Worm (Caenorhabditis elegans) whole organism, midembryonic: Measurements from ENCODE around the gene B0361.3.

Source experiments
- T22C8.4 ChIP-seq: fragments of 200-800 bp; sonication (Bioruptor generic); IDR thresholded peaks from 2 replicates; pipeline ENCODE4 v1.3.6; 2022; ENCODE audit warnings: missing genetic modification characterization, missing compliant biosample characterization
- cog-1 ChIP-seq: sonication (generic microtip); optimal IDR thresholded peaks from 2 replicates; lab custom pipeline; 2016; ENCODE audit warnings: missing genetic modification characterization, missing compliant biosample characterization
- flt-1 ChIP-seq: fragments of 200-800 bp; sonication (Bioruptor generic); IDR thresholded peaks from 2 replicates; pipeline ENCODE4 v1.3.6; 2022; ENCODE audit warnings: missing genetic modification characterization, missing compliant biosample characterization
- klf-2 ChIP-seq: fragments of 200-800 bp; sonication (Bioruptor generic); conservative IDR thresholded peaks from 2 replicates; pipeline ENCODE4 v1.3.6; 2022; ENCODE audit warnings: missing genetic modification reagents, missing genetic modification characterization, missing compliant biosample characterization
- med-1 ChIP-seq: sonication (generic microtip); optimal IDR thresholded peaks from 2 replicates; lab custom pipeline; 2017; ENCODE audit warnings: missing genetic modification characterization, mild to moderate bottlenecking, missing compliant biosample characterization, antibody characterized with exemption, missing genetic modification reagents; ENCODE audit not compliant: insufficient read depth
- ref-1 ChIP-seq: fragments of 200-800 bp; sonication (Bioruptor generic); conservative IDR thresholded peaks from 2 replicates; pipeline ENCODE4 v1.3.6; 2022; ENCODE audit warnings: missing genetic modification reagents, missing genetic modification characterization, missing compliant biosample characterization
- tab-1 ChIP-seq: fragments of 200-800 bp; sonication (Bioruptor generic); IDR thresholded peaks from 2 replicates; pipeline ENCODE4 v1.3.6; 2022; ENCODE audit warnings: missing genetic modification characterization, missing compliant biosample characterization
- ztf-23 ChIP-seq: fragments of 200-800 bp; sonication (Bioruptor generic); IDR thresholded peaks from 2 replicates; pipeline ENCODE4 v1.3.6; 2022; ENCODE audit warnings: missing genetic modification reagents, missing genetic modification characterization, missing compliant biosample characterization
- ztf-29 ChIP-seq: fragments of 200-800 bp; sonication (Bioruptor generic); IDR thresholded peaks from 2 replicates; pipeline ENCODE4 v1.3.6; 2022; ENCODE audit warnings: missing genetic modification reagents, missing genetic modification characterization, missing compliant biosample characterization

Gene B0361.3

DNA sequence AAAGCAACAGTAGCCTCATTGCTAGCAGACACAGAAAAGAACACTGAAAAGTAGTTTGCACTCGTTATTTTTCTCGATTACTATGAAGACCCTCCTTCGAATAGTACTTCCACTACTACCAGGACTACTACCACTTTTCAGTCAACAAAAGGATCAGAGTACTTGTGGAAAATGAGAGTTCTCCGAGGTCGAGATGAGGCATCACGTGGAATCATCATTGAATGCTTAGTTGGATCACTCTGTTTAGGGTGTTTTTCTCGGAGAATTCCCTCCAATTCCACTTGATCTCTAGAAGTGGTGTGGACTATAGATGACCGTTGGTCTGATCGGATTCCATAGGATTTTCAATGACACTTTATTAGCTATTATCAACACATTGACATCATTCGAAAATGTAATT is 19.5 kb downstream of the B0361.3 start:
- TF ChIP-seq tab-1 (no peak), med-1 (no peak), T22C8.4 (no peak), cog-1 (tag; lab: Kevin White, UChicago) (no peak), klf-2 (GFP tag; lab: Robert Waterston, UW) (no peak), flt-1 (GFP tag; lab: Robert Waterston, UW) (no peak), ztf-29 (GFP tag; lab: Robert Waterston, UW) (no peak), ztf-23 (GFP tag; lab: Robert Waterston, UW) (no peak), ref-1 (GFP tag; lab: Robert Waterston, UW) (no peak)

DNA sequence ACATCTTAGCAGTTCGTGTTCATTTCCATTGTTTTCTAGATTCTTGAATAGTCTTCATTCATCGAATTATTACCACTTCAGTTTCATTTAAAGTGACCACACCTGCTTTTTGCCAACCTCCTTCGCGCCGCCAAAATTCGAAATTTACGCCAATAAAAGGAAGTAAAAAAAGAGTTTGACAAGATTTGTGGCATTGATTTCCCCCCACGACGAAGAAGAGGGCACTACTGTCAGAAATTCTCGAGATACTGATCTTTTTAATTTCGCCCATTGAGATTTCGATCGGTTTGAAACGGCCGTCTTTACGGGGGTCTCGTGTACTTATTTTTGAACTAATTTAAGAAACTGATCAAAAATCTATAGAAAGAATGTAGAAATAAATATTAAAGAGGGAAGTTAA is 20.4 kb downstream of the B0361.3 start:
- TF ChIP-seq T22C8.4 (no peak), ztf-23 (GFP tag; lab: Robert Waterston, UW) (no peak), cog-1 (tag; lab: Kevin White, UChicago) (no peak), ref-1 (GFP tag; lab: Robert Waterston, UW) (no peak), tab-1 (no peak), klf-2 (GFP tag; lab: Robert Waterston, UW) (no peak), ztf-29 (GFP tag; lab: Robert Waterston, UW) (no peak), med-1 (no peak)

DNA sequence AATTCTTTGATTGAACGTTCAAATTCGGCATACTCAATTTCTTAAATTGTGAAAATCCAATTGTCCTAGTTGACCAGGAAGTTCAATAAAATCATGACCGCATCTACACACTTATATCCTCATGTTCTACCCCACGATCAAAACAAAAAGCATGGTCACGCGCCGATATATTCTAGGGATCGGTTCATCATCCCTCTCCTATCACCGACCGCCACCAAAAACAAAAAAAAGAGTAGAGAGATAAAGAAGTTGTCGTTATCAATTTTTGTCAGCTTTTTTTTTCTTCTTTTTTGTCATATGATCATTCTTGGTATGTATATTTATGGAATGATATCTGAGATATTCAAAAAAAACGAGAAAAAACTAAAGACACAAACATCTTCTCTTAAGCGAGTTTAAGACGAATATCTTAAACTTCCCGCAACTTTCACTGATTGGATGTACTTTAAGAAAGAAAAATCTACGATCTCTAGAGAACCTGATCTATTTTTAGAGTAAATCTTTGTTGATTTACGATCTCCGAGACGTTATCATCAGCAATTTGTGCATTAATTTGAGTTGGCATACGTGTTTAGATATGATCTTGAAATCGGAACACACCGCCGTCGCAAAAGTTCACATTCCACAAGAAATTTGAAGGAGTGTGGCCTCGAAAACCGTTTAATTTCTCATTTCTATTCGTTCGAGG is 23.8 kb downstream of the B0361.3 start:
- no peak for TF ChIP-seq T22C8.4
- no peak for TF ChIP-seq ztf-29 (GFP tag; lab: Robert Waterston, UW)
- TF ChIP-seq ztf-23 (GFP tag; lab: Robert Waterston, UW), result no peak

DNA sequence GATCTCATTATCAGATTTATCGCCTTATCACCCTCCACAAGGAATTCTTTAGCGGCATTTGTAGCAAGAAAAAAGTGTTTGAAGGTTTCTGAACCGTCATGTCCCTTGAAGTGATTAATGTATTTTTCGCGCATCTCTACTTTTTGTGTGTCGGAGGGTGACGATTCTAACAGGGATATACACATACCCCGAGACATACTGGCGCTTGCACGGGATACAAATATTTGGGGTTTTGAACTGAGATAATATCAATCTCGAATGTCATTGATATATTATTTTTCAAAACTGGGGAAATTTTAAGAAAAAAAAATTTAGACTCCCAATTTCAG is 24.4 kb downstream of the B0361.3 start:
- TF ChIP-seq ztf-23 (GFP tag; lab: Robert Waterston, UW) (no peak), ref-1 (GFP tag; lab: Robert Waterston, UW) (no peak)

DNA sequence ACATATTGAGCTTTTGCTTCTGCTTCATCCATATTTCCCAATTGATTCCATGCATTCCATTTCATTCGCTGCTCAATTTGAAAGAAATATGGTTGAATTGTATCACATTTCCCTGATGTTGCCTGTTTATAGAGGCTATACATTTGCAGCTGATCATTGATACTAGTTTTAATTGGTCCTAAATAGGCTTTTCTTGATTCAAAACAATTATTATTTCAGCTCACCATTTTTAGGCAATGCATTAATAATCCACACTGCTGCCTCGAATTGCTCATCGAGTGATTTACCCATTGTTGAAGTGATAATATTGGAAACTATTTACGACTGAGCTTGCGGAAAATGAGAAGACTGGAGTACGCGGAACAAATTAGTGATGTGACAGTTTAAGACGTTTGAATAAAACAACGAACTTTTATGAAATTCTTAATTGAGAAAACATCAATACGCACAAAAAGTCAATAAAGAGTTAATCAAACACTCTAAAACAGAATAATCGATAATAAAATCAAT is 27.4 kb downstream of the B0361.3 start, which contains the start of gene acbp-4:
TSS of gene acbp-4 (minus strand) at position 510 of the 510 bp plus-strand sequence.
- TF ChIP-seq klf-2 (GFP tag; lab: Robert Waterston, UW) (no peak), ref-1 (GFP tag; lab: Robert Waterston, UW) (no peak), cog-1 (tag; lab: Kevin White, UChicago) (no peak), med-1 (no peak), ztf-23 (GFP tag; lab: Robert Waterston, UW) (no peak), tab-1 (no peak), ztf-29 (GFP tag; lab: Robert Waterston, UW) (no peak), flt-1 (GFP tag; lab: Robert Waterston, UW) (no peak), T22C8.4 (no peak)

DNA sequence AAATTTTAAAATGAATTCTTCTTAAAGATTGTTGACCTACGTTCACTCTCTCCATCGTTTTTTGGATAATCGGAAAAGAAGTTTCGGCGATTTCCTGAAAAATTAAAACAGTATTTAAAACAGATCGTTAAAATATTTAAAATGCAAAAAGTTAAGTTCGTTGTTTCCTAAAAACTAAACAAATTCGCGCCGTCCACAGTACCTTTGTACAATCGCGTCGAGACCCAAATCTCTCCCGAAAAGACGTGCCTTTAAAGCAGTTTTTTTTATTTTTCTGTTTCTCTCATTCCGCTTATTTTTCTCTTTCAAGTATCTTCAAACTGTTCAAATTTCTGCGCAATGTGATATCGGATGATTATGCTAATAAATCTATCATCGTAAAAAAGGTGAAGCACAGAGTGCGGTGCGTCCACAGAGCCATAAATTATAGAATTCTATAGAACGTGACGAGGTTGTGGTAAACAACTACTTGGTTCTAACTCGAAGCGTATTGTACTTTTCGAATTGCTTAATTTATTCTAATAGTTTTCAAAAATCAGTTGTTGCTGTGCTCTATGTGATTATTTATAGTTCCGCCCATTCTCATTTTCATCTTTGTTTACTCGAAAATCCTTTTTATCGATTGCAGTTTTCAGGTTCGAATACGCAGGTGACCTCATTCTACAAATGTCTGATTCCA is 29.5 kb downstream of the B0361.3 start, which contains the start of the genes F56C9.6 and F56C9.3:
TSS of gene F56C9.6 (minus strand) at position 112 of the 679 bp plus-strand sequence.
TSS of gene F56C9.3 (plus strand) at position 629 of the 679 bp plus-strand sequence.
- TF ChIP-seq flt-1 (GFP tag; lab: Robert Waterston, UW), result no peak
- no peak for TF ChIP-seq med-1
- no peak for TF ChIP-seq T22C8.4
- TF ChIP-seq ztf-29 (GFP tag; lab: Robert Waterston, UW), result no peak
- no peak for TF ChIP-seq cog-1 (tag; lab: Kevin White, UChicago)
- TF ChIP-seq klf-2 (GFP tag; lab: Robert Waterston, UW), result no peak
- TF ChIP-seq ztf-23 (GFP tag; lab: Robert Waterston, UW), result no peak
- no peak for TF ChIP-seq ref-1 (GFP tag; lab: Robert Waterston, UW)
- no peak for TF ChIP-seq tab-1

DNA sequence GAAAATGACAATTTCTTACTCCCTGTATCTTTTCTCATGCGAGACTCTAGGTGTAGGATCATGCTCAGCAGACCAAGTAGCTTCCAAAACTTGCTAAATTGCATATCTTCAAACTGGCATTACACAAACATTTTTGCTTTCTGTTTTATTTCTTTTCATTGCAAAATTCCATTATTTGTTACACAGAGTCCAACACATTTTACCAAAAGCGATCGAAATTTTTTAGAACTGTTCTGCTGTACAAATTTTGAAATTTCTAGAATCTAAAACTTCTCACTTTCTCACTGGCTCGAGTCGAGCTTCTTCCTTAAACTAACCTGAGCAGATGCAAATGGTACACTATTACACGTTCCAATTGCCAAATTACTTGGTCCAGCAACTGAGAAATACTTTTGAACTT is 33.2 kb downstream of the B0361.3 start:
- TF ChIP-seq ref-1 (GFP tag; lab: Robert Waterston, UW), result no peak

DNA sequence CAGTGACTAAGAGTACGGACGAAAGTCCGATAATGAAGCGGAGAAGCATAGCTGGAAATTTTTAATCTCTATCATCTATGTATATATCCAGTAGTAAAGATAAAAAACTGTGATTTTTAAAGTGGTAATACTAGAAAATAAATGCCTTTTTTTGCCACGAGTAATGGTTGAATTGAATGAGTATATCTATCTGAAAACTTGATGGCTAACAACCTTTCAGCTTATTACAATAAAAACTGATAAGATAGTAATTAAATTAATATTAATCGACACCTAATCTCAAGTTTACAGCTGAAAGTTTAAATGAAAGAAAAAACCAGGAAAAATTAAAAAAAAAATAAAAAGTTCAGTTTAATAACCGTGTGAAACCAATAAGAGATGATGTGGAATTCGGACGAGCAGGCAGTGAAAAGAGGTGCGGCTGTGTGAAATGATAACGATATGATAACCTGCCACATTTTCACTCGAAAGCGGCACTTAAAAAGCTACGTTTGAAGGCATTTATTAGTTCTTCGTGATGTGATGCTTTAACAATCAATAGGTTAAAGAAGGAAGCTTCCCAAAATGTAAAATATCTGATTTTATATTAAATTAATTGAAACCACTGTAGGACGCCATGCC is 33.8 kb downstream of the B0361.3 start, which contains the start of gene nspg-6:
TSS of gene nspg-6 (minus strand) at position 51 of the 621 bp plus-strand sequence.
- TF ChIP-seq ztf-23 (GFP tag; lab: Robert Waterston, UW), result no peak
- TF ChIP-seq T22C8.4, result no peak
- no peak for TF ChIP-seq flt-1 (GFP tag; lab: Robert Waterston, UW)
- TF ChIP-seq cog-1 (tag; lab: Kevin White, UChicago), result no peak
- no peak for TF ChIP-seq tab-1
- TF ChIP-seq ref-1 (GFP tag; lab: Robert Waterston, UW), result no peak
- TF ChIP-seq ztf-29 (GFP tag; lab: Robert Waterston, UW), result no peak
- no peak for TF ChIP-seq med-1
- TF ChIP-seq klf-2 (GFP tag; lab: Robert Waterston, UW), result no peak

DNA sequence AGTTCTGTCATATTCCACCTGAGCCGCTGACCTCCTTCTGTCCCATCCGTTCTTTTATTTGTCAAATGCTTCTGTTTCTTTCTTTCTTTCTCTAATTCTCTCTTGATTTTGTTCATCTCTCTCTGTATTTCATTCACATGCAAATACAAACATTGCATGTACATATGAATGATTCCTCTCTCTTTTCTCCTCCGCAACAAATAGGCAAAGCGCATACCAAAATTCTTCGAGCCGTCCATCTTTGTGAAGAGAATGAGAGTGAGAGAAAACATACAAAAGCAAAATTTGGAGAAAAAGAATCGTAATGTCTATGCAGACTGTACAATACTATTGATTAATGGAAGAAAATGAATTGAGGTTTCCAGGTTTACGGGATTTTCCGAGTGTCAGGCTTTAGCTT is 36.1 kb downstream of the B0361.3 start:
- TF ChIP-seq tab-1, result no peak
- no peak for TF ChIP-seq med-1
- peak; percentile 7 for TF ChIP-seq cog-1 (tag; lab: Kevin White, UChicago)

DNA sequence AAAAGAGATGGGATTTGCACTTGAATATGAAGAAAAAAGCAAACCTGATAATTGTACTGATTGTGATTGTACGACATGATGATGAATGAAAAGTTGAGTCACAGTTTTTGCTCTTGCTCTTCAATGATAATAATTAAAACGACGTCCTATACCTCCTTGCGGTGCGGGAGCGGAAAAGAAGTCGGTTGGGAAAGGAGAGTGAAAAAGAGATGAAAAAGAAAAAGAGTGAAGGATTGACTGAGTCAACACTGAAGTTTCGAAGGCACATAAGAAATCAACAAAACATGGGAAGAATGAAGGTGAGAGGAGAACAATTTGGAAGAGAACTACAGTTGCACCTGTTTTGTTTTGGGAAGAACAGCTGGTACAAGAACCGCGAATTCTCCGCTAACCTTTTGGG is 38.1 kb downstream of the B0361.3 start, which contains the start of gene F56C9.8:
TSS of gene F56C9.8 (minus strand) at position 120 of the 400 bp plus-strand sequence.
- TF ChIP-seq klf-2 (GFP tag; lab: Robert Waterston, UW), result no peak
- TF ChIP-seq T22C8.4, result no peak
- TF ChIP-seq ztf-23 (GFP tag; lab: Robert Waterston, UW), result no peak
